Fruit fly (Drosophila melanogaster): ENCODE data around the gene Exo84.
A peak's percentile ranks its signal among the peaks of the same experiment; 100 is the strongest.

The Exo84 gene

dm6 chr3R:26012801-26013663 lies 39.0 kb downstream of the Exo84 start (continued):
- TF ChIP-seq prd (optimal IDR thresholded peaks at IDR 0.05) (no peak), prd (GFP tag; IDR thresholded peaks at IDR 0.05) (peak; percentile 33; the same call in 2 of the 3 replicates), dm (GFP tag; optimal IDR thresholded peaks at IDR 0.05) (no peak), CG16813 (GFP tag; IDR thresholded peaks at IDR 0.05; ENCODE audit: partially characterized antibody) (no peak), CG1024 (GFP tag; IDR thresholded peaks at IDR 0.05) (no peak), CHES-1-like (GFP tag; optimal IDR thresholded peaks at IDR 0.05) (no peak), pfk (GFP tag; optimal IDR thresholded peaks at IDR 0.05) (no peak), pan (optimal IDR thresholded peaks at IDR 0.05) (no peak), pan (GFP tag; optimal IDR thresholded peaks at IDR 0.05 in 1 of 2, IDR thresholded peaks at IDR 0.05 in 1 of 2) (no peak), CG9932 (GFP tag; IDR thresholded peaks at IDR 0.05) (no peak), E2f1 (GFP tag; IDR thresholded peaks at IDR 0.05) (0 out of 2 replicates have a peak, but pooled peaks have one; percentile 10), Pdp1 (GFP tag; optimal IDR thresholded peaks at IDR 0.05) (no peak), CG3407 (GFP tag; optimal IDR thresholded peaks at IDR 0.05) (peak; percentile 4), HLH4C (GFP tag; IDR thresholded peaks at IDR 0.05; ENCODE audit: partially characterized antibody) (no peak), CG14710 (tag; optimal IDR thresholded peaks at IDR 0.05) (peak; percentile 67), gce (GFP tag; IDR thresholded peaks at IDR 0.05) (no peak), CG8089 (GFP tag; optimal IDR thresholded peaks at IDR 0.05) (no peak), Hmr (GFP tag; optimal IDR thresholded peaks at IDR 0.05) (no peak), Sox100B (GFP tag; optimal IDR thresholded peaks at IDR 0.05) (peak; percentile 49), tup (GFP tag; optimal IDR thresholded peaks at IDR 0.05) (no peak), usp (GFP tag; optimal IDR thresholded peaks at IDR 0.05) (no peak), CG7357 (GFP tag; IDR thresholded peaks at IDR 0.05) (no peak), CG15696 (tag; optimal IDR thresholded peaks at IDR 0.05) (peak; percentile 17), CG1233 (GFP tag; optimal IDR thresholded peaks at IDR 0.05) (no peak), CG16779 (GFP tag; IDR thresholded peaks at IDR 0.05) (no peak), mirr (GFP tag; optimal IDR thresholded peaks at IDR 0.05) (no peak), lov (optimal IDR thresholded peaks at IDR 0.05) (no peak), lov (GFP tag; IDR thresholded peaks at IDR 0.05) (0 out of 3 replicates have a peak, but pooled peaks have one; percentile 17)

DNA sequence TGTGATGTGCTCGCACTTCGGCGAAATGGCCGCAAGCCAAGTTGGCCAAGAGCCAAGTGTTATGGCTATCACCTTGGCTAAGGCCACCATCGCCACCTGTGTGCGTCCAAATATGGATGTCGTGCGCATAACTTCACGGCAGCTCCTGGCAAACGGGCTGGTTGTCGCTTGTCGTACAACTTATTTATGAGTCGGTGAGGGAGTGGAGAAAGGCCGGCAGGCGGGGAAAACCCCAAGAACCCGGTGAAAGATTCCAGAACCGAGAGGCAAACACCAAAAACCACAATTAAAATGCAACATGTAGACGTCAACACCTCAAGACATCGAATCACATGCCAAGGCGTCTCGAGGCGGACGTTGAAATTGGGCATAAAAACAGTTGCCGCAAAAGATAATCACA lies 39.8 kb downstream of the Exo84 start:
- no peak for TF ChIP-seq Dad (GFP tag; optimal IDR thresholded peaks at IDR 0.05)
- 0 out of 2 replicates have a peak, but pooled peaks have one; percentile 29 for TF ChIP-seq Drgx (GFP tag; IDR thresholded peaks at IDR 0.05)
- TF ChIP-seq Med (GFP tag) = peak; percentile 11
- TF ChIP-seq kni (GFP tag; optimal IDR thresholded peaks at IDR 0.05) = peak; percentile 53
- peak; percentile 46 for TF ChIP-seq D (optimal IDR thresholded peaks at IDR 0.05)
- no peak for TF ChIP-seq D (GFP tag; optimal IDR thresholded peaks at IDR 0.05)
- TF ChIP-seq hkb (optimal IDR thresholded peaks at IDR 0.05) = no peak
- TF ChIP-seq hkb (GFP tag; IDR thresholded peaks at IDR 0.05) = no peak
- TF ChIP-seq lov (optimal IDR thresholded peaks at IDR 0.05) = no peak
- 0 out of 3 replicates have a peak, but pooled peaks have one; percentile 30 for TF ChIP-seq lov (GFP tag; IDR thresholded peaks at IDR 0.05)
- peak; percentile 14 for TF ChIP-seq HLHmδ (GFP tag; optimal IDR thresholded peaks at IDR 0.05)
- peak; percentile 13 for TF ChIP-seq pros (GFP tag; optimal IDR thresholded peaks at IDR 0.05)

DNA sequence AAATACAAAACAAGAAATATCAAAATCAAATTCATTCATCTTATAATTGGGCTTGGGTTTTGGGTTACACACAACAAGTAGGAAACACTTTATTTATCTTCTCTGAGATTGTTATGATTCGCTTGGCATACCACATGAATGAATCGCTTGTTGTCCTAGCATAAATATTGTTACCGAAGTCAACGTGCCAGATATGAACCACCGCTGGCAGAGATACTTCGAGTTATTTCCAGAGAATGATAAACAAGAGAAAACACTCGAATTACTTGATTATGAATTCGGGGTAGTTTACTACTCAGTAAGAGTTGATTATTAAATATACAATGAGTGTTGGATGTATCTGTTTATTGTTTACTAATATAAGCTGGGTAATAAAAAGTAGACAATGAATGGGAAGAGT lies 40.5 kb downstream of the Exo84 start:
- peak; percentile 16 for TF ChIP-seq Fer3 (tag; optimal IDR thresholded peaks at IDR 0.05)
- no peak for TF ChIP-seq en (GFP tag; optimal IDR thresholded peaks at IDR 0.05)
- TF ChIP-seq dysf (GFP tag; IDR thresholded peaks at IDR 0.05) = no peak
- peak; percentile 82 for TF ChIP-seq CG15696 (tag; optimal IDR thresholded peaks at IDR 0.05)
- no peak for TF ChIP-seq ERR (GFP tag; optimal IDR thresholded peaks at IDR 0.05)
- TF ChIP-seq klu (GFP tag; IDR thresholded peaks at IDR 0.05) = no peak
- TF ChIP-seq CG13123 (GFP tag; optimal IDR thresholded peaks at IDR 0.05) = peak; percentile 10
- TF ChIP-seq nerfin-1 (tag; optimal IDR thresholded peaks at IDR 0.05) = peak; percentile 57
- no peak for TF ChIP-seq bcd (GFP tag; optimal IDR thresholded peaks at IDR 0.05)
- TF ChIP-seq CG1603 (tag; optimal IDR thresholded peaks at IDR 0.05) = peak; percentile 43
- TF ChIP-seq sens (GFP tag) = peak; percentile 75
- peak; percentile 49 for TF ChIP-seq fd102C (GFP tag; optimal IDR thresholded peaks at IDR 0.05)
- peak in 1 of 2 experiments; percentile 50 for TF ChIP-seq Pdp1 (GFP tag; optimal IDR thresholded peaks at IDR 0.05)
- no peak for TF ChIP-seq ash1 (GFP tag; optimal IDR thresholded peaks at IDR 0.05)

All from whole organism, embryonic.